Fruit fly (Drosophila melanogaster) whole organism, pupa: ENCODE measurements around the gene Or65c.

Source experiments
- CG10348 ChIP-seq: fragments of 200-800 bp; sonication (Bioruptor generic); IDR thresholded peaks from 2 replicates; pipeline ENCODE4 v1.3.6; 2022; ENCODE audit warnings: missing biosample characterization, missing genetic modification characterization
- CG12605 ChIP-seq: fragments of 200-800 bp; sonication (Bioruptor generic); IDR thresholded peaks from 2 replicates; pipeline ENCODE4 v1.3.6; 2022; ENCODE audit warnings: missing biosample characterization, missing genetic modification characterization
- CG13204 ChIP-seq: fragments of 200-800 bp; sonication (Bioruptor generic); optimal IDR thresholded peaks from 2 replicates; lab custom pipeline; 2018; ENCODE audit warnings: missing biosample characterization, mild to moderate bottlenecking, missing genetic modification characterization, moderate library complexity
- CG14655 ChIP-seq: fragments of 200-800 bp; sonication (Bioruptor generic); optimal IDR thresholded peaks from 3 replicates; lab custom pipeline; 2017; ENCODE audit warnings: mild to moderate bottlenecking, missing biosample characterization, missing genetic modification reagents, missing genetic modification characterization
- CG15710 ChIP-seq: fragments of 200-800 bp; sonication (Bioruptor generic); optimal IDR thresholded peaks from 2 replicates; lab custom pipeline; 2018; ENCODE audit warnings: missing biosample characterization, mild to moderate bottlenecking, missing genetic modification characterization, moderate library complexity
- CG17806 ChIP-seq: fragments of 200-800 bp; sonication (Bioruptor generic); optimal IDR thresholded peaks from 2 replicates; lab custom pipeline; 2018; ENCODE audit warnings: missing biosample characterization, mild to moderate bottlenecking, missing genetic modification characterization, moderate library complexity
- CG32121 ChIP-seq: fragments of 200-800 bp; sonication (Bioruptor generic); IDR thresholded peaks from 2 replicates; pipeline ENCODE4 v1.3.6; 2022; ENCODE audit warnings: missing biosample characterization, missing genetic modification characterization
- CG34367 ChIP-seq: fragments of 200-800 bp; sonication (Bioruptor generic); optimal IDR thresholded peaks from 2 replicates; lab custom pipeline; 2018; ENCODE audit warnings: missing biosample characterization, mild to moderate bottlenecking, missing genetic modification characterization
- CG4496 ChIP-seq: fragments of 200-800 bp; sonication (Bioruptor generic); IDR thresholded peaks from 3 replicates; pipeline ENCODE4 v1.3.6; 2022; ENCODE audit warnings: missing biosample characterization, missing genetic modification characterization
- CG8159 ChIP-seq: fragments of 200-800 bp; sonication (Bioruptor generic); optimal IDR thresholded peaks from 3 replicates; lab custom pipeline; 2018; ENCODE audit warnings: missing biosample characterization, mild to moderate bottlenecking, missing genetic modification characterization, moderate library complexity
- CG8301 ChIP-seq: fragments of 200-800 bp; sonication (Bioruptor generic); optimal IDR thresholded peaks from 2 replicates; lab custom pipeline; 2018; ENCODE audit warnings: missing biosample characterization, mild to moderate bottlenecking, missing genetic modification characterization
- CG9948 ChIP-seq: fragments of 200-800 bp; sonication (Bioruptor generic); optimal IDR thresholded peaks from 2 replicates; lab custom pipeline; 2018; ENCODE audit warnings: missing biosample characterization, mild to moderate bottlenecking, missing genetic modification characterization, moderate library complexity
- D1 ChIP-seq: fragments of 200-800 bp; sonication (Bioruptor generic); optimal IDR thresholded peaks from 2 replicates; lab custom pipeline; 2018; ENCODE audit warnings: missing biosample characterization, mild to moderate bottlenecking, missing genetic modification characterization, moderate library complexity
- EcR ChIP-seq: fragments of 200-800 bp; sonication (Bioruptor generic); optimal IDR thresholded peaks from 3 replicates; lab custom pipeline; 2019; ENCODE audit warnings: missing biosample characterization, missing genetic modification characterization, mild to moderate bottlenecking, moderate library complexity, missing genetic modification reagents
- Ets98B ChIP-seq: fragments of 200-800 bp; sonication (Bioruptor generic); IDR thresholded peaks from 2 replicates; pipeline ENCODE4 v1.3.6; 2022; ENCODE audit warnings: missing biosample characterization, missing genetic modification characterization
- Pif1A ChIP-seq: fragments of 200-800 bp; sonication (Bioruptor generic); optimal IDR thresholded peaks from 3 replicates; lab custom pipeline; 2016; ENCODE audit warnings: missing biosample characterization, missing genetic modification characterization
- Pif1B ChIP-seq: fragments of 200-800 bp; sonication (Bioruptor generic); optimal IDR thresholded peaks from 3 replicates; lab custom pipeline; 2016; ENCODE audit warnings: missing biosample characterization, missing genetic modification characterization
- Snoo ChIP-seq: fragments of 200-800 bp; sonication (Bioruptor generic); optimal IDR thresholded peaks from 3 replicates; lab custom pipeline; 2017; ENCODE audit warnings: missing biosample characterization, mild to moderate bottlenecking, missing genetic modification characterization, inconsistent platforms
- fd96Ca ChIP-seq: fragments of 200-800 bp; sonication (Bioruptor generic); IDR thresholded peaks from 3 replicates; pipeline ENCODE4 v1.3.6; 2022; ENCODE audit warnings: missing biosample characterization, missing genetic modification characterization
- gl ChIP-seq: fragments of 200-800 bp; sonication (Bioruptor generic); optimal IDR thresholded peaks from 2 replicates; lab custom pipeline; 2018; ENCODE audit warnings: missing biosample characterization, mild to moderate bottlenecking, missing genetic modification characterization
- rn ChIP-seq: fragments of 200-800 bp; sonication (Bioruptor generic); IDR thresholded peaks from 2 replicates; pipeline ENCODE4 v1.3.6; 2022; ENCODE audit warnings: missing biosample characterization, missing genetic modification characterization

Gene Or65c

DNA sequence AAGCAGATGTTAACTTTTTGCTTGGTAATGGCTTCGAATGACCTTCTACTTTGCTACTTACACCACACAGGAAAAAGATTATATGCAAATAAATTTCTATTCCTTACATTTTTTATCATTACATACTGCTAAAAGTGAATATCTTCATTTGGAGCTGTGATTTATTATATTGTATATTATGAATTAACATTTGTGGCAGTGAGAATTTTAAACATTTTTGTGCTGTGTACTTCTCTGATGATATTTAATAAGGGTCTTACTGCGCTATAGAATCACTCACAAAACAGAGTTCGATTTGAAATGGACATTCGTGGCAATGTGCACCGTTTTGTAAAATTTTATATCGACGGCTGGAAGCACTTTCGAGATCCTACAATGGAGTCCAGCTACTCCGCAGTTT lies at the start of gene Or65c:
Gene Or65c (plus strand): TSS at position 301 of the 400 bp plus-strand sequence.
- no peak for TF ChIP-seq CG12605 (GFP tag; lab: Robert Waterston, UW)
- TF ChIP-seq Pif1B (GFP tag; lab: Kevin White, UChicago): no peak
- TF ChIP-seq CG4496 (GFP tag; lab: Robert Waterston, UW): no peak
- no peak for TF ChIP-seq CG8159 (tag; lab: Kevin White, UChicago)
- TF ChIP-seq D1 (tag; lab: Kevin White, UChicago): no peak
- TF ChIP-seq Ets98B (GFP tag; lab: Robert Waterston, UW): no peak
- TF ChIP-seq CG13204 (GFP tag; lab: Kevin White, UChicago): no peak
- TF ChIP-seq CG14655 (GFP tag; lab: Kevin White, UChicago): no peak
- no peak for TF ChIP-seq fd96Ca
- no peak for TF ChIP-seq CG8301
- no peak for TF ChIP-seq Snoo (tag; lab: Kevin White, UChicago)
- TF ChIP-seq CG10348 (GFP tag; lab: Robert Waterston, UW): no peak
- no peak for TF ChIP-seq gl (tag; lab: Kevin White, UChicago)
- no peak for TF ChIP-seq CG17806 (tag; lab: Kevin White, UChicago)
- TF ChIP-seq CG34367 (tag; lab: Kevin White, UChicago): no peak
- no peak for TF ChIP-seq Pif1A (GFP tag; lab: Kevin White, UChicago)
- TF ChIP-seq rn: no peak
- no peak for TF ChIP-seq CG15710 (tag; lab: Kevin White, UChicago)
- no peak for TF ChIP-seq CG32121

DNA sequence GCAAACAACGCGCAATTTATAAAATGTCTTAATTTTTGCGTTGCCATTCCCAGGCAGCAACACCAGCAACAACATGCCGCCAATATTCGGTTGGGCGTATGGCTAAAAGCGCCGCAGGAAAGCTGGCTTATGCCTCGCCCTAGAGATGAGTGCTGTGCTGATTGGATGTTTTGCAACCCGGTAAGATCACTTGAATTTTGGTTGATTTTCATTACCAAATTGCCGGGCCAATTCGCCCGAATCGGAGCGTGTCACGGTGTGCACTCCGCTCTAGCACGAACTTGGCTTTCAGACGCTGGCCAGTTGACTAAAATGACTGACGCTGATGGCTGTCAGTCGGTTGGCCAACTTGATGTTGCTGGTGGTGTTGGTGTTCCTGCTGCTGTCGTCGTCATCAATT lies 42.0 kb upstream of the Or65c start:
- TF ChIP-seq CG17806 (tag; lab: Kevin White, UChicago) (peak; percentile 53), CG34367 (tag; lab: Kevin White, UChicago) (peak; percentile 52), D1 (tag; lab: Kevin White, UChicago) (no peak), CG15710 (tag; lab: Kevin White, UChicago) (peak; percentile 73), CG32121 (peak; percentile 69; the same call in 1 of the 2 replicates), Pif1A (GFP tag; lab: Kevin White, UChicago) (peak; percentile 66), fd96Ca (peak; percentile 68), CG8301 (no peak), CG9948 (peak; percentile 20), CG13204 (GFP tag; lab: Kevin White, UChicago) (peak; percentile 45), CG10348 (GFP tag; lab: Robert Waterston, UW) (no peak), CG8159 (tag; lab: Kevin White, UChicago) (peak; percentile 60), Ets98B (GFP tag; lab: Robert Waterston, UW) (peak; percentile 72), CG14655 (GFP tag; lab: Kevin White, UChicago) (peak; percentile 34), Pif1B (GFP tag; lab: Kevin White, UChicago) (peak; percentile 40), CG4496 (GFP tag; lab: Robert Waterston, UW) (peak; percentile 85), Snoo (tag; lab: Kevin White, UChicago) (peak; percentile 29), EcR (GFP tag; lab: Kevin White, UChicago) (no peak), rn (peak; percentile 37; the same call in 1 of the 2 replicates), CG12605 (GFP tag; lab: Robert Waterston, UW) (peak; percentile 31; the same call in 1 of the 2 replicates), gl (tag; lab: Kevin White, UChicago) (peak; percentile 56)

DNA sequence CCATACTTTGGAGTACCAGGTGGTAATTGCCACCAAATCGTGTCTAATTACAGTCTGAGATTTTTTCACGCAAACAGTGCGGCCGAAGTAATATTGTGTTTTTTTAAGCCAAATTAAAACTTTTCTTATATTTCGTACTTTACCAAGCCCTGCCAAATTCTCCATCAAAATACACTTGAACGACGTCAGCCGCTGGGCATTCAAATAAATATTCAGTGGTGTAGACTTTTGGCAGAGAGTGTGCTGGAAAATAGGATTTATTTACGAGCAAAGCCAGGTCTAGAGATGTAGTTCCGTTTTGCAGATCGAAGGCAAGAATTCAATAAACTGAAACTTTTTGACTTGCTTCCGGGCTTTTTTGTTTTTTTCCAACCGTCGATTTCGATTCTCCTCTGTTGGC lies 30.8 kb upstream of the Or65c start:
- no peak for TF ChIP-seq Snoo (tag; lab: Kevin White, UChicago)
- TF ChIP-seq CG9948: no peak
- no peak for TF ChIP-seq D1 (tag; lab: Kevin White, UChicago)
- TF ChIP-seq CG8301: no peak
- no peak for TF ChIP-seq Pif1A (GFP tag; lab: Kevin White, UChicago)
- no peak for TF ChIP-seq gl (tag; lab: Kevin White, UChicago)
- TF ChIP-seq CG34367 (tag; lab: Kevin White, UChicago): no peak
- no peak for TF ChIP-seq CG32121
- no peak for TF ChIP-seq rn
- no peak for TF ChIP-seq Ets98B (GFP tag; lab: Robert Waterston, UW)
- TF ChIP-seq CG10348 (GFP tag; lab: Robert Waterston, UW): no peak
- no peak for TF ChIP-seq CG17806 (tag; lab: Kevin White, UChicago)
- TF ChIP-seq CG12605 (GFP tag; lab: Robert Waterston, UW): no peak
- TF ChIP-seq fd96Ca: no peak
- TF ChIP-seq Pif1B (GFP tag; lab: Kevin White, UChicago): no peak
- TF ChIP-seq CG15710 (tag; lab: Kevin White, UChicago): no peak
- TF ChIP-seq CG14655 (GFP tag; lab: Kevin White, UChicago): no peak
- TF ChIP-seq CG13204 (GFP tag; lab: Kevin White, UChicago): no peak
- TF ChIP-seq EcR (GFP tag; lab: Kevin White, UChicago): no peak
- TF ChIP-seq, all 21 proteins: peak for 0

DNA sequence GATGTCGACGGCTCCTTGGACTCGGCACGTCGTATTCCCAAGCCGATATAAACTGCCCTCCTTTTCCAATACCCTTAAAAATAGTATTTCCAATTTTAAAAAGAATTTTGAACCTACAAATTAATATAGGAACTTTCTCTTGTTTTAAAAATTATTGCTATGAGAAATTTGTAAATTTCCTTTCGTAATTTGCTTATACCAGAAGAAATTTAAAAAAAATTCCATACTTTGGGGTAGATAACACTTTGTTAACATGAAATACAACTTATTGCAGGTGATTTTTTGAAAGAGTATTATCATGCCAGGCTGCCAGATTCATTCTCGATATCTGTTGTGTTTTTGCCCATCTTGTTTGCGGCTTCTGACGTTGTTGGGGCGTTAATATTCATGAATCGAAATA lies 24.9 kb upstream of the Or65c start:
- peak; percentile 9 for TF ChIP-seq CG8159 (tag; lab: Kevin White, UChicago)
- no peak for TF ChIP-seq CG13204 (GFP tag; lab: Kevin White, UChicago)
- no peak for TF ChIP-seq CG8301

DNA sequence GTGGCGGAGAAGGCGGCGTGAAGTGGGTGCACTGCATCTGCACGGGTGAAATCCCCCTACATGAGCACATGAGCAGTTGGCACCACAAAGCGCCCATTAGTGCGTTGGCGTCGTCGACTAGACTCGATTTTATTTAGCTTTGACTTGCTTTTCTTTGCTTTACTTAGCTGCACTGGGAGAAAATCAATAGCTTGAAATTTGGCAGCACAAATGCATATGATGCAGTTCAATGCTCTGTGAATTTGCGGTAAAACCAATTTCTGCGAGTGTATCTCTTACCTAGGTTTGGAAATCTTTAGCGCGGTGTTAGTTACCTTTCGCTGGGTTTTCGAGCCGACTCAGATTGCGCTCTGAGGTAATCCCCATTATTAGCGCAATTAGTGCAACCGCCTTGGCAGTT lies 22.5 kb upstream of the Or65c start:
- TF ChIP-seq gl (tag; lab: Kevin White, UChicago): no peak
- no peak for TF ChIP-seq Pif1A (GFP tag; lab: Kevin White, UChicago)
- no peak for TF ChIP-seq CG34367 (tag; lab: Kevin White, UChicago)
- no peak for TF ChIP-seq CG15710 (tag; lab: Kevin White, UChicago)
- TF ChIP-seq CG9948: no peak
- no peak for TF ChIP-seq Pif1B (GFP tag; lab: Kevin White, UChicago)
- TF ChIP-seq CG10348 (GFP tag; lab: Robert Waterston, UW): no peak
- TF ChIP-seq rn: no peak
- peak; percentile 21; the same call in 1 of the 2 replicates for TF ChIP-seq Ets98B (GFP tag; lab: Robert Waterston, UW)
- peak; percentile 14 for TF ChIP-seq CG14655 (GFP tag; lab: Kevin White, UChicago)
- TF ChIP-seq CG12605 (GFP tag; lab: Robert Waterston, UW): no peak
- 0 out of 2 replicates have a peak, but pooled peaks have one; percentile 11 for TF ChIP-seq CG32121
- peak; percentile 15 for TF ChIP-seq CG8301
- no peak for TF ChIP-seq fd96Ca
